Fruit fly (Drosophila melanogaster): ENCODE data around the gene CG6999.

Gene CG6999

DNA sequence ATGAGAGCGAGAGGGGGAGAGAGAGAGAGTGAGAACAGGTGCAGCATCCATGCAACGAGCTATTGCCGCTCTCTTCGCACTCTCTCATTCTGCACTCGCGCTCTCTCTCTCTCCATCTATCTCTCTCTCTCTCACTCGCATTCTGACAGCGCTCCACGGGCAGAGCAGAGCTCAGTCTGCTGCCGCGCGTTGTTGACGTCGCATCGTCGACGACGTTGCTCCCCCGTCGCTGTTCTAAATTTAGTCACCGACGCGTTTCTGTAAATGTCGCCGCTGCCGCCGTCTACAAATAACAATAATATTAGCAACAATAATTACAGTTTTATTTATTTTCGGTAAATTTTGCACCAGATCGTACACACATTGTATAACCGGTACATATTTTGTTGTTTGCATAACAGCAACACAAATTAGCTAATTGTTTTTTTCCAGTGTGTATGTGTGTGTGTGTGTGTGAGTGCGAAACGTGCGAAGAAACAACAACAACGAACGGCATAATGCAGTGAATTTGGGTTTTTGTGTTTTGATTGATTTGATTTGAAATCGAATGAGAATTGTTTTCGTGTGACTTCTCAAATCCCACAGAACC, 45.6 kb upstream of the CG6999 start (continued):
- TF ChIP-seq lov (optimal IDR thresholded peaks at IDR 0.05) = no peak
- peak; percentile 16; the same call in 1 of the 3 replicates for TF ChIP-seq lov (GFP tag; IDR thresholded peaks at IDR 0.05)
- 0 out of 3 replicates have a peak, but pooled peaks have one; percentile 13 for TF ChIP-seq vnd (GFP tag; IDR thresholded peaks at IDR 0.05; ENCODE audit: partially characterized antibody)
- no peak for TF ChIP-seq CG10462 (GFP tag; optimal IDR thresholded peaks at IDR 0.05)
- peak; percentile 3 for TF ChIP-seq Hr3 (GFP tag; optimal IDR thresholded peaks at IDR 0.05)
- TF ChIP-seq grau (tag; optimal IDR thresholded peaks at IDR 0.05) = peak; percentile 36
- peak; percentile 12 for TF ChIP-seq Camta (GFP tag; optimal IDR thresholded peaks at IDR 0.05)
- no peak for TF ChIP-seq luna (GFP tag; optimal IDR thresholded peaks at IDR 0.05)
- no peak for TF ChIP-seq emc (GFP tag; optimal IDR thresholded peaks at IDR 0.05)
- peak; percentile 5 for TF ChIP-seq nerfin-1 (tag; optimal IDR thresholded peaks at IDR 0.05)
- TF ChIP-seq CG13424 (tag; optimal IDR thresholded peaks at IDR 0.05) = peak; percentile 9
- 0 out of 2 replicates have a peak, but pooled peaks have one; percentile 9 for TF ChIP-seq CG17328 (GFP tag; IDR thresholded peaks at IDR 0.05)
- TF ChIP-seq CG13296 (GFP tag; optimal IDR thresholded peaks at IDR 0.05) = no peak
- peak; percentile 26 for TF ChIP-seq CG8388 (GFP tag; optimal IDR thresholded peaks at IDR 0.05)
- peak; percentile 57 for TF ChIP-seq CG4360 (GFP tag; IDR thresholded peaks at IDR 0.05)
- TF ChIP-seq CG7963 (GFP tag; IDR thresholded peaks at IDR 0.05; ENCODE audit: partially characterized antibody) = no peak
- peak; percentile 20; the same call in 1 of the 2 replicates for TF ChIP-seq CG9932 (GFP tag; IDR thresholded peaks at IDR 0.05)
- 0 out of 3 replicates have a peak, but pooled peaks have one; percentile 3 for TF ChIP-seq zfh1 (GFP tag; IDR thresholded peaks at IDR 0.05)
- peak; percentile 13 for TF ChIP-seq CG30403 (GFP tag; optimal IDR thresholded peaks at IDR 0.05)
- peak; percentile 15; the same call in 1 of the 2 replicates for TF ChIP-seq Atf6 (GFP tag; IDR thresholded peaks at IDR 0.05)
- peak in 1 of 2 experiments; percentile 82 for TF ChIP-seq tll (GFP tag; optimal IDR thresholded peaks at IDR 0.05)
- peak; percentile 83 to 89 for TF ChIP-seq Trl (optimal IDR thresholded peaks at IDR 0.05)
- TF ChIP-seq Trl (GFP tag; optimal IDR thresholded peaks at IDR 0.05) = no peak
- TF ChIP-seq Drgx (GFP tag; IDR thresholded peaks at IDR 0.05) = peak; percentile 40
- peak; percentile 97 for TF ChIP-seq CG8478 (optimal IDR thresholded peaks at IDR 0.05)
- peak; percentile 42 for TF ChIP-seq CG12391 (tag; optimal IDR thresholded peaks at IDR 0.05)
- TF ChIP-seq CG1602 (GFP tag; optimal IDR thresholded peaks at IDR 0.05) = no peak
- TF ChIP-seq Xrp1 (GFP tag; IDR thresholded peaks at IDR 0.05) = peak; percentile 53
- TF ChIP-seq bsh (GFP tag; optimal IDR thresholded peaks at IDR 0.05) = peak in 1 of 2 experiments; percentile 54
- TF ChIP-seq Blimp-1 (GFP tag; optimal IDR thresholded peaks at IDR 0.05) = peak; percentile 29
- no peak for TF ChIP-seq HmgZ (tag; optimal IDR thresholded peaks at IDR 0.05)
- TF ChIP-seq Aef1 (GFP tag; IDR thresholded peaks at IDR 0.05) = no peak
- peak; percentile 85 for TF ChIP-seq Med (GFP tag)
- no peak for TF ChIP-seq Bteb2 (GFP tag; optimal IDR thresholded peaks at IDR 0.05)
- TF ChIP-seq CTCF (GFP tag; optimal IDR thresholded peaks at IDR 0.05) = no peak
- TF ChIP-seq az2 (GFP tag; optimal IDR thresholded peaks at IDR 0.05) = peak; percentile 17
- no peak for TF ChIP-seq tx (GFP tag; optimal IDR thresholded peaks at IDR 0.05)
- peak; percentile 27 for TF ChIP-seq CG6254 (GFP tag; optimal IDR thresholded peaks at IDR 0.05)
- TF ChIP-seq Tbp (GFP tag; optimal IDR thresholded peaks at IDR 0.05) = peak; percentile 54
- no peak for TF ChIP-seq ash1 (GFP tag; optimal IDR thresholded peaks at IDR 0.05)
- peak; percentile 42 for TF ChIP-seq CG13287 (GFP tag; IDR thresholded peaks at IDR 0.05; ENCODE audit: partially characterized antibody)
- no peak for TF ChIP-seq nau (GFP tag; optimal IDR thresholded peaks at IDR 0.05)
- TF ChIP-seq CG7839 (tag; optimal IDR thresholded peaks at IDR 0.05) = peak; percentile 15
- no peak for TF ChIP-seq en (GFP tag; optimal IDR thresholded peaks at IDR 0.05)
- TF ChIP-seq ci (GFP tag; IDR thresholded peaks at IDR 0.05) = peak; percentile 61; the same call in 2 of the 3 replicates
- no peak for TF ChIP-seq zfh2 (GFP tag; optimal IDR thresholded peaks at IDR 0.05)
- no peak for TF ChIP-seq Meics (GFP tag; optimal IDR thresholded peaks at IDR 0.05)
- TF ChIP-seq Awh (GFP tag; IDR thresholded peaks at IDR 0.05) = no peak
- no peak for TF ChIP-seq Gsc (GFP tag; IDR thresholded peaks at IDR 0.05)
- TF ChIP-seq Fer1 (GFP tag; optimal IDR thresholded peaks at IDR 0.05) = no peak
- TF ChIP-seq Chrac-16 (GFP tag; optimal IDR thresholded peaks at IDR 0.05) = peak; percentile 13

Data from whole organism, embryonic.